Fruit fly (Drosophila melanogaster) whole organism, embryonic: ENCODE results near the gene Orct2.
A peak's percentile ranks its signal among the peaks of the same experiment; 100 is the strongest.

Experiments used
- Abd-B ChIP-seq: fragments of 200-800 bp; sonication (Bioruptor generic); optimal IDR thresholded peaks from 2 replicates; lab custom pipeline; 2018; ENCODE audit warnings: missing biosample characterization, mild to moderate bottlenecking, missing genetic modification characterization, moderate library complexity
- BEAF-32 ChIP-seq: fragments of 200-800 bp; sonication (Bioruptor generic); optimal IDR thresholded peaks from 3 replicates; lab custom pipeline; 2017; ENCODE audit warnings: missing biosample characterization, missing genetic modification characterization, mild to moderate bottlenecking, moderate library complexity, missing genetic modification reagents
- CG10209 ChIP-seq: fragments of 200-800 bp; sonication (Bioruptor generic); optimal IDR thresholded peaks from 3 replicates; lab custom pipeline; 2017; ENCODE audit warnings: missing biosample characterization, mild to moderate bottlenecking, missing genetic modification characterization, missing genetic modification reagents
- CG10366 ChIP-seq: fragments of 200-800 bp; sonication (Bioruptor generic); IDR thresholded peaks from 2 replicates; pipeline ENCODE4 v1.3.6; 2022; ENCODE audit warnings: missing biosample characterization, missing genetic modification characterization
- CG10959 ChIP-seq: fragments of 200-800 bp; sonication (Bioruptor generic); IDR thresholded peaks from 2 replicates; pipeline ENCODE4 v1.3.6; 2022; ENCODE audit warnings: missing biosample characterization, missing genetic modification characterization
- CG12299 ChIP-seq: fragments of 200-800 bp; sonication (Bioruptor generic); optimal IDR thresholded peaks from 2 replicates; lab custom pipeline; 2018; ENCODE audit warnings: missing biosample characterization, mild to moderate bottlenecking, missing genetic modification characterization
- CG12769 ChIP-seq: fragments of 200-800 bp; sonication (Bioruptor generic); optimal IDR thresholded peaks from 2 replicates; lab custom pipeline; 2019; ENCODE audit warnings: missing biosample characterization, mild to moderate bottlenecking, missing genetic modification characterization, moderate library complexity
- CG15269 ChIP-seq: fragments of 200-800 bp; sonication (Bioruptor generic); optimal IDR thresholded peaks from 2 replicates; lab custom pipeline; 2018; ENCODE audit warnings: missing biosample characterization, mild to moderate bottlenecking, missing genetic modification characterization, moderate library complexity
- CG17612 ChIP-seq: fragments of 200-800 bp; sonication (Bioruptor generic); IDR thresholded peaks from 2 replicates; pipeline ENCODE4 v1.3.6; 2022; ENCODE audit warnings: missing biosample characterization, missing genetic modification characterization
- CG2120 ChIP-seq: fragments of 200-800 bp; sonication (Bioruptor generic); optimal IDR thresholded peaks from 3 replicates; lab custom pipeline; 2016; ENCODE audit warnings: missing biosample characterization, missing genetic modification characterization
- CG30431 ChIP-seq: fragments of 200-800 bp; sonication (Bioruptor generic); optimal IDR thresholded peaks from 2 replicates; lab custom pipeline; 2017; ENCODE audit warnings: missing biosample characterization, missing genetic modification characterization
- CG31365 ChIP-seq: fragments of 200-800 bp; sonication (Bioruptor generic); optimal IDR thresholded peaks from 2 replicates; lab custom pipeline; 2018; ENCODE audit warnings: missing biosample characterization, mild to moderate bottlenecking, missing genetic modification characterization
- CG32767 ChIP-seq: fragments of 200-800 bp; sonication (Bioruptor generic); IDR thresholded peaks from 2 replicates; pipeline ENCODE4 v1.3.6; 2022; ENCODE audit warnings: missing biosample characterization, missing genetic modification characterization
- CG34422 ChIP-seq: fragments of 200-800 bp; sonication (Bioruptor generic); IDR thresholded peaks from 3 replicates; pipeline ENCODE4 v1.3.6; 2022; ENCODE audit warnings: missing biosample characterization, missing genetic modification characterization
- CG3838 ChIP-seq: fragments of 200-800 bp; sonication (Bioruptor generic); optimal IDR thresholded peaks from 3 replicates; lab custom pipeline; 2016; ENCODE audit warnings: missing biosample characterization, missing genetic modification characterization
- CG4404 ChIP-seq: fragments of 200-800 bp; sonication (Bioruptor generic); IDR thresholded peaks from 2 replicates; pipeline ENCODE4 v1.3.6; 2022; ENCODE audit warnings: missing biosample characterization, missing genetic modification characterization
- CG5180 ChIP-seq: fragments of 200-800 bp; sonication (Bioruptor generic); optimal IDR thresholded peaks from 3 replicates; lab custom pipeline; 2017; ENCODE audit warnings: missing biosample characterization, missing genetic modification characterization, mild to moderate bottlenecking, moderate library complexity, missing genetic modification reagents
- CG6254 ChIP-seq: fragments of 200-800 bp; sonication (Bioruptor generic); optimal IDR thresholded peaks from 3 replicates; lab custom pipeline; 2017; ENCODE audit warnings: mild to moderate bottlenecking, missing biosample characterization, missing genetic modification reagents, missing genetic modification characterization
- CG6683 ChIP-seq: fragments of 200-800 bp; sonication (Bioruptor generic); optimal IDR thresholded peaks from 2 replicates; lab custom pipeline; 2017; ENCODE audit warnings: missing biosample characterization, mild to moderate bottlenecking, missing genetic modification characterization, missing genetic modification reagents
- CG9437 ChIP-seq: fragments of 200-800 bp; sonication (Bioruptor generic); optimal IDR thresholded peaks from 2 replicates; lab custom pipeline; 2018; ENCODE audit warnings: missing biosample characterization, mild to moderate bottlenecking, missing genetic modification characterization
- Deaf1 ChIP-seq: fragments of 200-800 bp; optimal IDR thresholded peaks from 3 replicates; lab custom pipeline; 2019; ENCODE audit warnings: missing biosample characterization, mild to moderate bottlenecking, missing genetic modification characterization, moderate library complexity
- HLH4C ChIP-seq: fragments of 200-800 bp; sonication (Bioruptor generic); IDR thresholded peaks from 3 replicates; pipeline ENCODE4 v1.3.6; 2022; ENCODE audit warnings: missing biosample characterization, missing genetic modification characterization; ENCODE audit not compliant: partially characterized antibody
- HmgZ ChIP-seq: fragments of 200-800 bp; sonication (Bioruptor generic); optimal IDR thresholded peaks from 2 replicates; lab custom pipeline; 2018; ENCODE audit warnings: missing biosample characterization, mild to moderate bottlenecking, missing genetic modification characterization
- MESR4 ChIP-seq: fragments of 200-800 bp; sonication (Bioruptor generic); optimal IDR thresholded peaks from 2 replicates; lab custom pipeline; 2018; ENCODE audit warnings: missing biosample characterization, mild to moderate bottlenecking, missing genetic modification characterization, moderate library complexity
- NC2α ChIP-seq: fragments of 200-800 bp; sonication (Bioruptor generic); optimal IDR thresholded peaks from 2 replicates; lab custom pipeline; 2016; ENCODE audit warnings: missing biosample characterization, missing genetic modification characterization
- Oaz ChIP-seq: fragments of 200-800 bp; sonication (Bioruptor generic); IDR thresholded peaks from 2 replicates; pipeline ENCODE4 v1.3.6; 2022; ENCODE audit warnings: missing biosample characterization, missing genetic modification characterization
- Pdp1 ChIP-seq, 2 experiments: fragments of 200-800 bp; sonication (Bioruptor generic); optimal IDR thresholded peaks; 3 replicates each; lab custom pipeline; 2016; ENCODE audit warnings: missing biosample characterization in 2 of 2, missing genetic modification characterization in 2 of 2, mild to moderate bottlenecking in 1 of 2, moderate library complexity in 1 of 2
- Spps ChIP-seq: fragments of 200-800 bp; sonication (Bioruptor generic); optimal IDR thresholded peaks from 2 replicates; lab custom pipeline; 2018; ENCODE audit warnings: missing biosample characterization, mild to moderate bottlenecking, missing genetic modification characterization
- Sry-δ ChIP-seq: fragments of 200-800 bp; sonication (Bioruptor generic); optimal IDR thresholded peaks from 2 replicates; lab custom pipeline; 2016; ENCODE audit warnings: missing biosample characterization, missing genetic modification characterization
- Ssrp ChIP-seq: fragments of 200-800 bp; sonication (Bioruptor generic); optimal IDR thresholded peaks from 2 replicates; lab custom pipeline; 2018; ENCODE audit warnings: missing biosample characterization, mild to moderate bottlenecking, missing genetic modification characterization, moderate library complexity
- Taf1 ChIP-seq: fragments of 200-800 bp; sonication (Bioruptor generic); IDR thresholded peaks from 2 replicates; pipeline ENCODE4 v1.3.6; 2022; ENCODE audit warnings: missing biosample characterization, missing genetic modification characterization
- amos ChIP-seq: fragments of 200-800 bp; sonication (Bioruptor generic); IDR thresholded peaks from 2 replicates; pipeline ENCODE4 v1.3.6; 2022; ENCODE audit warnings: missing biosample characterization, missing genetic modification characterization; ENCODE audit not compliant: partially characterized antibody
- br ChIP-seq: fragments of >200 bp; optimal IDR thresholded peaks from 2 replicates; lab custom pipeline; 2017
- chn ChIP-seq: fragments of 200-800 bp; sonication (Bioruptor generic); optimal IDR thresholded peaks from 2 replicates; lab custom pipeline; 2016; ENCODE audit warnings: missing biosample characterization, missing genetic modification characterization
- cwo ChIP-seq: fragments of 200-800 bp; sonication (Bioruptor generic); optimal IDR thresholded peaks from 3 replicates; lab custom pipeline; 2017; ENCODE audit warnings: missing biosample characterization, missing genetic modification characterization, mild to moderate bottlenecking, moderate library complexity, missing genetic modification reagents
- fd96Cb ChIP-seq: fragments of 200-800 bp; sonication (Bioruptor generic); optimal IDR thresholded peaks from 2 replicates; lab custom pipeline; 2018; ENCODE audit warnings: missing biosample characterization, mild to moderate bottlenecking, missing genetic modification characterization, moderate library complexity
- ftz-f1 ChIP-seq: fragments of 200-800 bp; sonication (Bioruptor generic); optimal IDR thresholded peaks from 2 replicates; lab custom pipeline; 2016; ENCODE audit warnings: missing biosample characterization, missing genetic modification characterization
- gem ChIP-seq: fragments of 200-800 bp; sonication (Bioruptor generic); optimal IDR thresholded peaks from 2 replicates; lab custom pipeline; 2019; ENCODE audit warnings: missing biosample characterization, mild to moderate bottlenecking, missing genetic modification characterization, moderate library complexity
- gsb-n ChIP-seq: fragments of 200-800 bp; sonication (Bioruptor generic); optimal IDR thresholded peaks from 3 replicates; lab custom pipeline; 2018; ENCODE audit warnings: missing biosample characterization, mild to moderate bottlenecking, missing genetic modification characterization
- hkb ChIP-seq, 2 experiments: fragments of 200-800 bp in 1 of 2; fragments of >200 bp in 1 of 2; sonication (Bioruptor generic) in 1 of 2; IDR thresholded peaks in 1 of 2; optimal IDR thresholded peaks in 1 of 2; 2 replicates each; pipeline versions ENCODE4 v1.3.6 to Lab custom; 2017 to 2022; ENCODE audit warnings: missing biosample characterization in 1 of 2, missing genetic modification characterization in 1 of 2
- psq ChIP-seq: fragments of 200-800 bp; sonication (Bioruptor generic); optimal IDR thresholded peaks from 2 replicates; lab custom pipeline; 2017; ENCODE audit warnings: missing biosample characterization, missing genetic modification characterization
- shn ChIP-seq: fragments of 200-800 bp; sonication (Bioruptor generic); optimal IDR thresholded peaks from 3 replicates; lab custom pipeline; 2016; ENCODE audit warnings: missing biosample characterization, missing genetic modification characterization
- sna ChIP-seq: fragments of 200-800 bp; sonication (Bioruptor generic); IDR thresholded peaks from 2 replicates; pipeline ENCODE4 v1.3.6; 2022; ENCODE audit warnings: missing biosample characterization, missing genetic modification characterization; ENCODE audit not compliant: partially characterized antibody
- sug ChIP-seq: fragments of 200-800 bp; optimal IDR thresholded peaks from 2 replicates; lab custom pipeline; 2019; ENCODE audit warnings: missing biosample characterization, mild to moderate bottlenecking, missing genetic modification characterization, moderate library complexity
- tgo ChIP-seq: fragments of 200-800 bp; sonication (Bioruptor generic); IDR thresholded peaks from 3 replicates; pipeline ENCODE4 v1.3.6; 2022; ENCODE audit warnings: missing biosample characterization, missing genetic modification characterization
- usp ChIP-seq: fragments of >200 bp; optimal IDR thresholded peaks from 2 replicates; lab custom pipeline; 2017; ENCODE audit warnings: missing biosample characterization, missing genetic modification characterization
- zen ChIP-seq: fragments of 200-800 bp; sonication (Bioruptor generic); optimal IDR thresholded peaks from 3 replicates; lab custom pipeline; 2018; ENCODE audit warnings: missing biosample characterization, mild to moderate bottlenecking, missing genetic modification characterization, moderate library complexity

The Orct2 gene

DNA sequence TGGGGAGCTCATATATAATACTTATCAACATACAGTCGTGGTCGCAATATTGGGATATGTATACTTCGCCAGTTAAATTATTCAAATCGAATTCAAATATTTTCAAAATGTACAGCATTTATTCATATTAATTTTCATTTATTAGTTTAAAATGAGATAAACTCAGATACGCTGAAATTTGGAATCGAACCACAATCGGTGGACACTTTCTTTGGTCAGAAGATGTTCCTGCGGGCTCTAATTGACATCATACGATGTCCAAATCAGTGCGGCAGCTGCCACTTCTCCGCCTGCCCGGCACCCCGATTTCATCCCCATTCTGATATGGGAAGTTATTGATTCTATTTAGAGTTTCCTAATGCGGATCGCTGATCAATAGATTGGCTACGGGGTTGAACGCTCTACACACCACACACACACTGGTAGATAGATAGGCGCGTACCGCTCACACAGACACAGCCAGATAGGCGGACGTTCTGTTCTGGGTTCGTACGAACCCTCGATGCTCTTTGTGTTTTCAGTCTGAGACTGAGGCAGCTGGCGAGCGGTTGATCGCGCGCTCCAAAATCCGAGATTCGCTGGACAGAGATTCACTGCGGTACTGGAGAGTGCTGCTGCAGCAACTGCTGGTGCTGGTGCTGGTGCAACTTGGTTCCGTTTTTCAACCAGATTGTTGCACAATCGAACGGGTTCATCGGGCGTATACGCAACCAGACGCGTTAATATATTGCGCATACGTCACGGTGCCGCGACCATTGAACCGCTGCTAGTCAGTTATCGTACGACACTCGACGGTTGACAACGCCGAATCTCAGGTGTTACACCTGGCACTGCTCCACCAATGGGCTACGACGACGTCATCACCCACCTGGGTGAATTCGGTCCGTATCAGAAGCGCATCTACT, 3.5 kb downstream of the Orct2 start, which contains the start of gene Orct (continued):
- TF ChIP-seq BEAF-32 (GFP tag; lab: Kevin White, UChicago) = no peak
- TF ChIP-seq CG5180 (GFP tag; lab: Kevin White, UChicago) = peak; percentile 54
- TF ChIP-seq CG2120 = peak; percentile 92
- TF ChIP-seq Oaz = 0 out of 2 replicates have a peak, but pooled peaks have one; percentile 36
- peak; percentile 71 for TF ChIP-seq CG12299
- no peak for TF ChIP-seq HLH4C (GFP tag; lab: Robert Waterston, UW)
- 0 out of 2 replicates have a peak, but pooled peaks have one; percentile 49 for TF ChIP-seq CG17612
- TF ChIP-seq CG10209 (GFP tag; lab: Kevin White, UChicago) = peak; percentile 83
- peak; percentile 43 for TF ChIP-seq CG4404 (GFP tag; lab: Robert Waterston, UW)
- TF ChIP-seq gsb-n (tag; lab: Kevin White, UChicago) = peak; percentile 54
- TF ChIP-seq Sry-δ (GFP tag; lab: Kevin White, UChicago) = peak; percentile 13
- peak; percentile 73 for TF ChIP-seq CG9437 (GFP tag; lab: Kevin White, UChicago)
- TF ChIP-seq CG10366 (GFP tag; lab: Robert Waterston, UW) = peak; percentile 44; the same call in 1 of the 2 replicates
- TF ChIP-seq CG10959 (GFP tag; lab: Robert Waterston, UW) = no peak
- TF ChIP-seq zen (tag; lab: Kevin White, UChicago) = peak; percentile 3
- TF ChIP-seq CG32767 (GFP tag; lab: Robert Waterston, UW) = no peak
- peak; percentile 55 for TF ChIP-seq Ssrp
- peak; percentile 63 for TF ChIP-seq cwo (GFP tag; lab: Kevin White, UChicago)
- TF ChIP-seq chn (GFP tag; lab: Kevin White, UChicago) = peak; percentile 2
- no peak for TF ChIP-seq Spps
- peak; percentile 65 for TF ChIP-seq shn
- no peak for TF ChIP-seq MESR4 (GFP tag; lab: Kevin White, UChicago)
- TF ChIP-seq ftz-f1 = peak; percentile 9
- TF ChIP-seq CG31365 (tag; lab: Kevin White, UChicago) = no peak
- peak; percentile 37 for TF ChIP-seq CG3838 (GFP tag; lab: Kevin White, UChicago)
- no peak for TF ChIP-seq NC2α (GFP tag; lab: Kevin White, UChicago)
- no peak for TF ChIP-seq hkb (optimal IDR thresholded peaks at IDR 0.05; lab: Kevin White, UChicago)
- TF ChIP-seq hkb (GFP tag; IDR thresholded peaks at IDR 0.05; lab: Robert Waterston, UW) = peak; percentile 64
- TF ChIP-seq sna (GFP tag; lab: Robert Waterston, UW) = no peak
- TF ChIP-seq CG30431 (GFP tag; lab: Kevin White, UChicago) = peak; percentile 40
- TF ChIP-seq usp (GFP tag; lab: Kevin White, UChicago) = no peak
- TF ChIP-seq amos = peak; percentile 9; the same call in 1 of the 2 replicates
- TF ChIP-seq Taf1 (GFP tag; lab: Robert Waterston, UW) = peak; percentile 48; the same call in 1 of the 2 replicates
- TF ChIP-seq gem (tag; lab: Kevin White, UChicago) = peak; percentile 87
- TF ChIP-seq Deaf1 (tag; lab: Kevin White, UChicago) = peak; percentile 61
- peak; percentile 70 for TF ChIP-seq tgo (GFP tag; lab: Robert Waterston, UW)
- TF ChIP-seq Pdp1 (GFP tag; optimal IDR thresholded peaks at IDR 0.05; lab: Kevin White, UChicago) = peak; percentile 65 to 82
- TF ChIP-seq CG34422 = no peak
- peak; percentile 79 for TF ChIP-seq sug
- peak; percentile 83 for TF ChIP-seq CG12769 (tag; lab: Kevin White, UChicago)
- TF ChIP-seq CG6254 = peak; percentile 44
- no peak for TF ChIP-seq br
- peak; percentile 61 for TF ChIP-seq CG6683 (GFP tag; lab: Kevin White, UChicago)
- peak; percentile 78 for TF ChIP-seq CG15269
- peak; percentile 62 for TF ChIP-seq fd96Cb (tag; lab: Kevin White, UChicago)
- peak; percentile 58 for TF ChIP-seq Abd-B (GFP tag; lab: Kevin White, UChicago)
- peak; percentile 8 for TF ChIP-seq psq (GFP tag; lab: Kevin White, UChicago)
- peak; percentile 80 for TF ChIP-seq HmgZ (tag; lab: Kevin White, UChicago)
